Fruit fly (Drosophila melanogaster): ENCODE data around the gene CG13786.
A peak's percentile ranks its signal among the peaks of the same experiment; 100 is the strongest.

The CG13786 gene

dm6 chr2L:7298744-7299366 lies 46.1 kb upstream of the CG13786 start (continued):
- TF ChIP-seq chn (GFP tag; optimal IDR thresholded peaks at IDR 0.05) (peak; percentile 4), CG11085 (GFP tag; IDR thresholded peaks at IDR 0.05) (no peak), unpg (GFP tag; optimal IDR thresholded peaks at IDR 0.05) (peak; percentile 3), mld (GFP tag; IDR thresholded peaks at IDR 0.05; ENCODE audit: partially characterized antibody) (no peak), Oaz (GFP tag; IDR thresholded peaks at IDR 0.05) (no peak), CG31365 (tag; optimal IDR thresholded peaks at IDR 0.05) (no peak), CG5953 (GFP tag; IDR thresholded peaks at IDR 0.05) (no peak), MBD-R2 (GFP tag; IDR thresholded peaks at IDR 0.05) (no peak), ATbp (GFP tag; optimal IDR thresholded peaks at IDR 0.05) (no peak), Ets97D (GFP tag; optimal IDR thresholded peaks at IDR 0.05) (no peak), ci (GFP tag; IDR thresholded peaks at IDR 0.05) (peak; percentile 60; the same call in 1 of the 3 replicates), Gug (GFP tag; IDR thresholded peaks at IDR 0.05) (peak; percentile 16; the same call in 1 of the 4 replicates), Hmr (GFP tag; optimal IDR thresholded peaks at IDR 0.05) (no peak), CG8944 (GFP tag; optimal IDR thresholded peaks at IDR 0.05) (no peak), en (GFP tag; optimal IDR thresholded peaks at IDR 0.05) (no peak), Fer3 (tag; optimal IDR thresholded peaks at IDR 0.05) (no peak), GATAe (GFP tag; conservative IDR thresholded peaks at IDR 0.05) (no peak), CG33557 (GFP tag; optimal IDR thresholded peaks at IDR 0.05) (no peak), fd64A (GFP tag; optimal IDR thresholded peaks at IDR 0.05) (no peak), sr (GFP tag; IDR thresholded peaks at IDR 0.05) (no peak), stwl (tag; optimal IDR thresholded peaks at IDR 0.05) (no peak), Med (GFP tag) (peak; percentile 74), Usf (GFP tag; optimal IDR thresholded peaks at IDR 0.05) (no peak), CG7745 (tag; optimal IDR thresholded peaks at IDR 0.05) (no peak), PHDP (tag; optimal IDR thresholded peaks at IDR 0.05) (no peak), row (GFP tag; IDR thresholded peaks at IDR 0.05) (no peak), Stat92E (GFP tag; optimal IDR thresholded peaks at IDR 0.05) (no peak), Six4 (GFP tag; optimal IDR thresholded peaks at IDR 0.05) (peak; percentile 4), seq (GFP tag; IDR thresholded peaks at IDR 0.05) (no peak), CG16815 (GFP tag; optimal IDR thresholded peaks at IDR 0.05) (no peak), CG8388 (GFP tag; optimal IDR thresholded peaks at IDR 0.05) (no peak), zf30C (GFP tag; optimal IDR thresholded peaks at IDR 0.05) (peak; percentile 68), CG9727 (GFP tag; optimal IDR thresholded peaks at IDR 0.05) (peak; percentile 54), CG6854 (GFP tag; optimal IDR thresholded peaks at IDR 0.05) (no peak), hth (optimal IDR thresholded peaks at IDR 0.05) (no peak), CG7839 (tag; optimal IDR thresholded peaks at IDR 0.05) (peak; percentile 8), ftz-f1 (GFP tag; optimal IDR thresholded peaks at IDR 0.05) (no peak), ara (GFP tag; IDR thresholded peaks at IDR 0.05) (0 out of 2 replicates have a peak, but pooled peaks have one; percentile 42), CG18262 (tag; optimal IDR thresholded peaks at IDR 0.05) (peak; percentile 48), Meics (GFP tag; optimal IDR thresholded peaks at IDR 0.05) (no peak), Dll (GFP tag; IDR thresholded peaks at IDR 0.05; ENCODE audit: partially characterized antibody) (no peak), fd102C (GFP tag; optimal IDR thresholded peaks at IDR 0.05) (peak; percentile 12), esg (GFP tag; conservative IDR thresholded peaks at IDR 0.05) (no peak), scrt (GFP tag; optimal IDR thresholded peaks at IDR 0.05) (no peak), CG13123 (GFP tag; optimal IDR thresholded peaks at IDR 0.05) (no peak), CG31441 (GFP tag; IDR thresholded peaks at IDR 0.05) (0 out of 2 replicates have a peak, but pooled peaks have one; percentile 18), CG8281 (tag; optimal IDR thresholded peaks at IDR 0.05) (no peak), CG15514 (GFP tag; optimal IDR thresholded peaks at IDR 0.05) (no peak), CG9817 (tag; optimal IDR thresholded peaks at IDR 0.05) (no peak), HHEX (GFP tag; optimal IDR thresholded peaks at IDR 0.05) (no peak)
